Fruit fly (Drosophila melanogaster): Measurements from ENCODE around the gene CG13244.

CG13244 gene

DNA sequence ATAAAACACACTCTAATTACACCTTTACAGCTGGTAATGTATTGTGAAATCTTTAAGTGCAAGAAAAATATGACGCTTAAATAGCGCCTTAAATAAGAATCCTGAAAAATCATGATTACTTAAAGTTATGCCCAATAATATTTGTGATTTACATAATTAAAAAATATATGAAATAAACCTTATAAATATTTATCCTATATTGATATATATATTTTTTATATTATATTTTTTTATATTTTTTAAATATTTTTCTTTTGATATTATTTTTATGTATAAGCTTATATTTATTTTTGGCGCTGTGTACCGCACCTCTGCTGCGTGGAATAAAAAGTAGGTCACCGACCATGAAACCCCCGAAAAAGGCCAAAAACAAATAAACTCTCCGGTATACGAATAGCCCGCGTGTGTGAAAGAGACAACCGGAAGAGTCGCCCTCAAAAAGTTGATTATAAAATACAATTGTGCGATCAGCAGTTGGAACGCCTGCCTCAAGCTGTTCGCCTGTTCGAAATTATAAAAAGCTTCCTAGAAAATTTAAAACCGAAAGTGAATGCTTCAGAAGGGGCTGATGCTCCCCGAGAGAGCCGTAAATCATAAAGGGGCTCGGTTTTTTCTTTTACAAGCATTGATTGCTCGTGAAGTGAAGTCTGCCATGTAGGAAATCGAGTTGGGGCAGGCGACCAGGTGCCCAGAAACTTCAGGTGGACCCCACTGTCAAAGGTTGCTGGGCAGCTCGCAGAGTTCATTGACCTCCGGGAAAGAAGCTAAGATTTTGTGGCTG is 8.0 kb upstream of the CG13244 start (continued):
- TF ChIP-seq pho (GFP tag; optimal IDR thresholded peaks at IDR 0.05) (no peak), CG32772 (GFP tag; IDR thresholded peaks at IDR 0.05) (no peak), nerfin-2 (GFP tag; IDR thresholded peaks at IDR 0.05; ENCODE audit: partially characterized antibody) (0 out of 2 replicates have a peak, but pooled peaks have one; percentile 17), Doc2 (GFP tag; IDR thresholded peaks at IDR 0.05) (no peak), HLHmδ (GFP tag; optimal IDR thresholded peaks at IDR 0.05) (no peak), lilli (GFP tag; optimal IDR thresholded peaks at IDR 0.05) (no peak), jing (GFP tag; optimal IDR thresholded peaks at IDR 0.05) (no peak), CG9609 (GFP tag; optimal IDR thresholded peaks at IDR 0.05) (no peak), CG18764 (GFP tag; optimal IDR thresholded peaks at IDR 0.05) (no peak), CG18011 (GFP tag; optimal IDR thresholded peaks at IDR 0.05) (no peak), Pdp1 (GFP tag; optimal IDR thresholded peaks at IDR 0.05) (peak in 1 of 2 experiments; percentile 93), Xbp1 (GFP tag; optimal IDR thresholded peaks at IDR 0.05) (peak; percentile 1), CG10267 (tag; optimal IDR thresholded peaks at IDR 0.05) (peak; percentile 53), CG30020 (tag; optimal IDR thresholded peaks at IDR 0.05) (peak; percentile 24), D19A (tag; optimal IDR thresholded peaks at IDR 0.05) (peak; percentile 63), ap (GFP tag; IDR thresholded peaks at IDR 0.05) (no peak), Dp (GFP tag; optimal IDR thresholded peaks at IDR 0.05) (no peak), Ssrp (tag; optimal IDR thresholded peaks at IDR 0.05) (peak; percentile 73), CG10321 (GFP tag; IDR thresholded peaks at IDR 0.05) (peak; percentile 95), Rx (GFP tag; IDR thresholded peaks at IDR 0.05) (no peak), fd102C (GFP tag; optimal IDR thresholded peaks at IDR 0.05) (no peak), z (GFP tag; IDR thresholded peaks at IDR 0.05) (0 out of 3 replicates have a peak, but pooled peaks have one; percentile 26), CG6175 (GFP tag; IDR thresholded peaks at IDR 0.05) (peak; percentile 70; the same call in 2 of the 3 replicates), Hmr (GFP tag; optimal IDR thresholded peaks at IDR 0.05) (peak; percentile 40), Gug (GFP tag; IDR thresholded peaks at IDR 0.05) (no peak), pnt (GFP tag; optimal IDR thresholded peaks at IDR 0.05) (no peak), wor (GFP tag; IDR thresholded peaks at IDR 0.05) (0 out of 2 replicates have a peak, but pooled peaks have one; percentile 11), Neu2 (GFP tag; optimal IDR thresholded peaks at IDR 0.05; ENCODE audit: borderline replicate concordance) (no peak), repo (GFP tag; optimal IDR thresholded peaks at IDR 0.05) (no peak), sug (tag; optimal IDR thresholded peaks at IDR 0.05) (peak; percentile 93), CG13287 (GFP tag; IDR thresholded peaks at IDR 0.05; ENCODE audit: partially characterized antibody) (peak; percentile 52; the same call in 1 of the 2 replicates), CG10431 (GFP tag; optimal IDR thresholded peaks at IDR 0.05) (peak; percentile 84), Nf-YC (tag; optimal IDR thresholded peaks at IDR 0.05) (peak; percentile 58), CG11504 (tag; optimal IDR thresholded peaks at IDR 0.05) (peak; percentile 74), pan (optimal IDR thresholded peaks at IDR 0.05) (no peak), pan (GFP tag; optimal IDR thresholded peaks at IDR 0.05 in 1 of 2, IDR thresholded peaks at IDR 0.05 in 1 of 2) (peak in 1 of 2 experiments; percentile 62), CG30431 (GFP tag; optimal IDR thresholded peaks at IDR 0.05) (peak; percentile 53), Usf (GFP tag; optimal IDR thresholded peaks at IDR 0.05) (no peak), CG8924 (tag; optimal IDR thresholded peaks at IDR 0.05) (peak; percentile 74), crol (GFP tag; IDR thresholded peaks at IDR 0.05) (peak; percentile 34; the same call in 1 of the 2 replicates), rib (GFP tag; IDR thresholded peaks at IDR 0.05) (0 out of 2 replicates have a peak, but pooled peaks have one; percentile 22), CG18619 (GFP tag; optimal IDR thresholded peaks at IDR 0.05) (peak; percentile 48), dysf (GFP tag; IDR thresholded peaks at IDR 0.05) (peak; percentile 46; the same call in 1 of the 3 replicates), schlank (tag; optimal IDR thresholded peaks at IDR 0.05) (no peak), kay (GFP tag; optimal IDR thresholded peaks at IDR 0.05) (no peak), CG10543 (GFP tag; optimal IDR thresholded peaks at IDR 0.05) (peak; percentile 91), Sry-β (GFP tag; optimal IDR thresholded peaks at IDR 0.05) (peak; percentile 35), slp2 (GFP tag; optimal IDR thresholded peaks at IDR 0.05) (no peak)
